Worm (Caenorhabditis elegans) whole organism, early embryonic: ENCODE results near the gene H14A12.5.

ENCODE experiments used
- B0310.2 ChIP-seq: sonication (generic microtip); optimal IDR thresholded peaks from 2 replicates; lab custom pipeline; 2016; ENCODE audit warnings: mild to moderate bottlenecking, missing genetic modification characterization, missing compliant biosample characterization
- ama-1 ChIP-seq: fragments of 150-350 bp; optimal IDR thresholded peaks from 2 replicates; lab custom pipeline; 2014
- flt-1 ChIP-seq: fragments of 200-800 bp; sonication (Bioruptor generic); IDR thresholded peaks from 2 replicates; pipeline ENCODE4 v1.3.6; 2022; ENCODE audit warnings: missing genetic modification characterization, missing compliant biosample characterization
- hmbx-1 ChIP-seq: sonication (generic microtip); optimal IDR thresholded peaks from 2 replicates; lab custom pipeline; 2016; ENCODE audit warnings: mild to moderate bottlenecking, missing genetic modification characterization, missing compliant biosample characterization
- pes-1 ChIP-seq: fragments of 200-800 bp; sonication (Bioruptor generic); IDR thresholded peaks from 2 replicates; pipeline ENCODE4 v1.3.6; 2022; ENCODE audit warnings: missing genetic modification reagents, missing genetic modification characterization, missing compliant biosample characterization
- tbx-37 ChIP-seq: fragments of 200-800 bp; sonication (Bioruptor generic); conservative IDR thresholded peaks from 2 replicates; pipeline ENCODE4 v1.3.6; 2022; ENCODE audit warnings: missing genetic modification reagents, missing genetic modification characterization, missing compliant biosample characterization

- TF ChIP-seq hmbx-1 (tag; lab: Kevin White, UChicago) (no peak), ama-1 (lab: Kevin White, UChicago) (no peak), flt-1 (GFP tag; lab: Robert Waterston, UW) (no peak), B0310.2 (tag; lab: Kevin White, UChicago) (no peak), tbx-37 (GFP tag; lab: Robert Waterston, UW) (no peak), pes-1 (GFP tag; lab: Robert Waterston, UW) (0 out of 2 replicates have a peak, but pooled peaks have one; percentile 35)
Measured at ce11 chrIII:7498346-7498745, 29.5 kb upstream of the H14A12.5 start.
